Worm (Caenorhabditis elegans) whole organism, L4 larva: ENCODE measurements around the gene taf-13.

Experiments
- F26F4.8 ChIP-seq: fragments of 200-800 bp; sonication (Bioruptor generic); conservative IDR thresholded peaks from 2 replicates; pipeline ENCODE4 v1.3.6; 2022; ENCODE audit warnings: missing genetic modification characterization, missing compliant biosample characterization
- F37D6.2 ChIP-seq: sonication (generic microtip); optimal IDR thresholded peaks from 2 replicates; lab custom pipeline; 2016; ENCODE audit warnings: mild to moderate bottlenecking, missing genetic modification characterization, missing compliant biosample characterization
- T20F7.1 ChIP-seq: fragments of 200-800 bp; sonication (Bioruptor generic); optimal IDR thresholded peaks from 2 replicates; lab custom pipeline; 2018; ENCODE audit warnings: mild to moderate bottlenecking, missing genetic modification characterization, missing compliant biosample characterization
- Y105C5A.15 ChIP-seq: fragments of 200-800 bp; sonication (Bioruptor generic); IDR thresholded peaks from 2 replicates; pipeline ENCODE4 v1.3.6; 2022; ENCODE audit warnings: missing genetic modification characterization, missing compliant biosample characterization
- Y5F2A.4 ChIP-seq: fragments of 200-800 bp; sonication (Bioruptor generic); optimal IDR thresholded peaks from 2 replicates; lab custom pipeline; 2018; ENCODE audit warnings: mild to moderate bottlenecking, missing genetic modification characterization, missing compliant biosample characterization
- ZK337.2 ChIP-seq: fragments of 200-800 bp; sonication (Bioruptor generic); IDR thresholded peaks from 2 replicates; pipeline ENCODE4 v1.3.6; 2022; ENCODE audit warnings: missing genetic modification reagents, missing genetic modification characterization, missing compliant biosample characterization
- aha-1 ChIP-seq: fragments of 150-350 bp; peaks from one replicate; lab custom pipeline; 2014; ENCODE audit warnings: missing biosample characterization, missing genetic modification characterization
- ama-1 ChIP-seq: fragments of 150-350 bp; optimal IDR thresholded peaks from 2 replicates; lab custom pipeline; 2014; ENCODE audit warnings: inconsistent platforms, mixed read lengths
- ceh-20 ChIP-seq: fragments of 200-800 bp; sonication (Bioruptor generic); IDR thresholded peaks from 2 replicates; pipeline ENCODE4 v1.3.6; 2022; ENCODE audit warnings: missing genetic modification reagents, missing genetic modification characterization, missing compliant biosample characterization
- ceh-28 ChIP-seq: fragments of 150-350 bp; optimal IDR thresholded peaks from 2 replicates; lab custom pipeline; 2014; ENCODE audit warnings: missing biosample characterization, missing genetic modification reagents, missing genetic modification characterization
- ces-1 ChIP-seq: fragments of 150-350 bp; sonication (generic microtip); optimal IDR thresholded peaks from 4 replicates; lab custom pipeline; 2014; ENCODE audit warnings: missing biosample characterization, missing genetic modification reagents, missing genetic modification characterization
- daf-19 ChIP-seq: fragments of 200-800 bp; sonication (Bioruptor generic); conservative IDR thresholded peaks from 2 replicates; pipeline ENCODE4 v1.3.6; 2022; ENCODE audit warnings: missing genetic modification characterization, missing compliant biosample characterization
- dmd-6 ChIP-seq: fragments of 200-800 bp; sonication (Bioruptor generic); IDR thresholded peaks from 2 replicates; pipeline ENCODE4 v1.3.6; 2022; ENCODE audit warnings: missing genetic modification reagents, missing genetic modification characterization, missing compliant biosample characterization
- dmd-8 ChIP-seq: fragments of 200-800 bp; sonication (Bioruptor generic); IDR thresholded peaks from 2 replicates; pipeline ENCODE4 v1.3.6; 2022; ENCODE audit warnings: missing genetic modification characterization, missing compliant biosample characterization
- dpl-1 ChIP-seq: fragments of 150-350 bp; optimal IDR thresholded peaks from 2 replicates; lab custom pipeline; 2014; ENCODE audit warnings: missing biosample characterization, missing genetic modification reagents, missing genetic modification characterization
- dve-1 ChIP-seq: sonication (generic microtip); optimal IDR thresholded peaks from 2 replicates; lab custom pipeline; 2017; ENCODE audit warnings: antibody characterized with exemption, mild to moderate bottlenecking, missing genetic modification characterization, missing compliant biosample characterization; ENCODE audit not compliant: insufficient read depth
- egl-43 ChIP-seq: fragments of 200-800 bp; sonication (Bioruptor generic); IDR thresholded peaks from 2 replicates; pipeline ENCODE4 v1.3.6; 2022; ENCODE audit warnings: missing genetic modification reagents, missing genetic modification characterization, missing compliant biosample characterization
- gei-8 ChIP-seq: fragments of 200-800 bp; sonication (Bioruptor generic); optimal IDR thresholded peaks from 2 replicates; lab custom pipeline; 2018; ENCODE audit warnings: mild to moderate bottlenecking, missing genetic modification characterization, missing compliant biosample characterization
- lin-1 ChIP-seq: fragments of 200-800 bp; sonication (Bioruptor generic); IDR thresholded peaks from 2 replicates; pipeline ENCODE4 v1.3.6; 2022; ENCODE audit warnings: missing genetic modification reagents, missing genetic modification characterization, missing compliant biosample characterization
- lin-15B ChIP-seq: fragments of 150-350 bp; sonication (generic microtip); optimal IDR thresholded peaks from 3 replicates; lab custom pipeline; 2014; ENCODE audit warnings: missing biosample characterization, missing genetic modification characterization
- lin-38 ChIP-seq: fragments of 200-800 bp; sonication (Bioruptor generic); IDR thresholded peaks from 2 replicates; pipeline ENCODE4 v1.3.6; 2022; ENCODE audit warnings: missing genetic modification reagents, missing genetic modification characterization, missing compliant biosample characterization
- lin-39 ChIP-seq: fragments of 150-350 bp; optimal IDR thresholded peaks from 2 replicates; lab custom pipeline; 2014; ENCODE audit warnings: missing biosample characterization, missing genetic modification reagents, missing genetic modification characterization
- madf-9 ChIP-seq: fragments of 200-800 bp; sonication (Bioruptor generic); conservative IDR thresholded peaks from 2 replicates; pipeline ENCODE4 v1.3.6; 2022; ENCODE audit warnings: missing genetic modification reagents, missing genetic modification characterization, missing compliant biosample characterization
- mdl-1 ChIP-seq, 2 experiments: fragments of 150-350 bp in 1 of 2; sonication (generic microtip) in 1 of 2; optimal IDR thresholded peaks; 2 replicates each; lab custom pipeline; 2014 to 2017; ENCODE audit warnings: missing biosample characterization in 2 of 2, missing genetic modification characterization in 2 of 2
- nhr-10 ChIP-seq: fragments of 150-350 bp; optimal IDR thresholded peaks from 2 replicates; lab custom pipeline; 2014; ENCODE audit warnings: missing biosample characterization, missing genetic modification characterization
- nhr-102 ChIP-seq: sonication (generic microtip); optimal IDR thresholded peaks from 2 replicates; lab custom pipeline; 2016; ENCODE audit warnings: mild to moderate bottlenecking, missing genetic modification characterization, moderate library complexity, missing compliant biosample characterization
- nhr-111 ChIP-seq: fragments of 200-800 bp; sonication (Bioruptor generic); optimal IDR thresholded peaks from 2 replicates; lab custom pipeline; 2018; ENCODE audit warnings: mild to moderate bottlenecking, missing genetic modification characterization, missing compliant biosample characterization
- nhr-237 ChIP-seq: sonication (generic microtip); optimal IDR thresholded peaks from 2 replicates; lab custom pipeline; 2017; ENCODE audit warnings: missing biosample characterization, missing genetic modification characterization
- nhr-42 ChIP-seq: fragments of 200-800 bp; sonication (Bioruptor generic); IDR thresholded peaks from 2 replicates; pipeline ENCODE4 v1.3.6; 2022; ENCODE audit warnings: missing genetic modification characterization, missing compliant biosample characterization
- nhr-48 ChIP-seq: sonication (generic microtip); optimal IDR thresholded peaks from 2 replicates; lab custom pipeline; 2016; ENCODE audit warnings: mild to moderate bottlenecking, missing genetic modification characterization, missing compliant biosample characterization
- nhr-76 ChIP-seq: fragments of 150-350 bp; optimal IDR thresholded peaks from 2 replicates; lab custom pipeline; 2014; ENCODE audit warnings: missing biosample characterization, missing genetic modification characterization
- php-3 ChIP-seq: fragments of 200-800 bp; sonication (Bioruptor generic); IDR thresholded peaks from 2 replicates; pipeline ENCODE4 v1.3.6; 2022; ENCODE audit warnings: missing genetic modification reagents, missing genetic modification characterization, missing compliant biosample characterization
- rbr-2 ChIP-seq: sonication (generic microtip); optimal IDR thresholded peaks from 2 replicates; lab custom pipeline; 2016; ENCODE audit warnings: missing genotype, missing genetic modification characterization, missing compliant biosample characterization
- sdz-12 ChIP-seq: fragments of 200-800 bp; sonication (Bioruptor generic); optimal IDR thresholded peaks from 2 replicates; lab custom pipeline; 2018; ENCODE audit warnings: mild to moderate bottlenecking, missing genetic modification characterization, missing compliant biosample characterization
- set-16 ChIP-seq: fragments of 200-800 bp; sonication (Bioruptor generic); IDR thresholded peaks from 2 replicates; pipeline ENCODE4 v1.3.6; 2022; ENCODE audit warnings: missing genetic modification reagents, missing genetic modification characterization, missing compliant biosample characterization
- snpc-4 ChIP-seq: fragments of 150-350 bp; optimal IDR thresholded peaks from 2 replicates; lab custom pipeline; 2014; ENCODE audit warnings: missing biosample characterization, missing genetic modification characterization
- tag-97 ChIP-seq: fragments of 200-800 bp; sonication (Bioruptor generic); IDR thresholded peaks from 2 replicates; pipeline ENCODE4 v1.3.6; 2022; ENCODE audit warnings: missing genetic modification characterization, missing compliant biosample characterization
- tra-1 ChIP-seq: fragments of 200-800 bp; sonication (Bioruptor generic); IDR thresholded peaks from 2 replicates; pipeline ENCODE4 v1.3.6; 2022; ENCODE audit warnings: missing genetic modification reagents, missing genetic modification characterization, missing compliant biosample characterization
- ztf-11 ChIP-seq: fragments of 150-350 bp; optimal IDR thresholded peaks from 2 replicates; lab custom pipeline; 2014; ENCODE audit warnings: missing biosample characterization, missing genetic modification characterization

The taf-13 gene

DNA sequence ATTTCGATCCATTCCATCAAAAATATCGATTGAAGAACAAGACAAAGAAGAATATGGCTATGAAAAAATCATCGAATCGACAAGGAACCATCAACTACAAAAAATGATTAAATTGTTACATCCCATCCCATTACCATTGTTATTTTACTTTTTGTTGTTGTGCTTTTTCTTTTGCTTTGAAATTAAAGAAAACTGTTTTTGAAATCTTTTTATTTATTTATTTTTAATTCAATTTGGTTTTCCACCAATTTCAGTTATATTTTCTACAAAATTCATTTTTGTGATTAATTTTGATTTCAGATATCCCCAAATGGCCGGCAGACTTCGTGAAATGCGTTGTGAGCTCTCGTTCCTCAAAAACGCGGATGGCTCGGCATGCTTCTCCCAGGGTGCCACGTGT lies 13.0 kb downstream of the taf-13 start, which contains the start of gene crn-5:
TSS of gene crn-5 (plus strand) at position 301 of the 400 bp plus-strand sequence.
- TF ChIP-seq dpl-1 (GFP tag; lab: Kevin White, UChicago) (no peak), ces-1 (no peak), daf-19 (no peak), sdz-12 (GFP tag; lab: Kevin White, UChicago) (no peak), tra-1 (GFP tag; lab: Robert Waterston, UW) (no peak), F26F4.8 (GFP tag; lab: Robert Waterston, UW) (no peak), php-3 (no peak), madf-9 (GFP tag; lab: Robert Waterston, UW) (no peak), nhr-42 (GFP tag; lab: Robert Waterston, UW) (no peak), set-16 (no peak), ceh-20 (no peak), ceh-28 (tag; lab: Kevin White, UChicago) (no peak), aha-1 (tag; lab: Kevin White, UChicago) (no peak), tag-97 (GFP tag; lab: Robert Waterston, UW) (no peak), Y105C5A.15 (GFP tag; lab: Robert Waterston, UW) (no peak), nhr-10 (no peak), snpc-4 (tag; lab: Kevin White, UChicago) (no peak), F37D6.2 (tag; lab: Kevin White, UChicago) (no peak), Y5F2A.4 (GFP tag; lab: Kevin White, UChicago) (no peak), nhr-76 (tag; lab: Kevin White, UChicago) (no peak)
- TF ChIP-seq, all 104 proteins: peak for 0

DNA sequence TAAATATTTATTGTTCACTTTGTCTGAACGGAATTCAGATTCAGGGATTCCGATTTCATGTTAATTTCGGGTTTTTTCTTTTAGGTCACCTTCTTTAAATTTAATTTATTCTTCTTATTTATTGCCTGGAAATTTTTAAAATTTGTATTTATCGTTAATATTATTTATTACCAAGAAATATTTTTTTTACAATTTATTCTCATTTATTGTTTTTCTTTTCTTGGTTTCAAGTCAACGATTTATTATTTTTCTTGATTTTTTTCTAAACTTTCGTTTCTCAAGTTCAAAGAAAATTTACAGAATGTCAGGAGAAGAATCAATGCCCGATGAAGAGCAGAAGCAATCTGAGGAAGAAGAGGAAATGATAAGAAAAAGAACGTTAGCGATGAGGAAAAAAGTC lies 17.7 kb downstream of the taf-13 start, which contains the start of gene crn-3:
TSS of gene crn-3 (plus strand) at position 301 of the 400 bp plus-strand sequence.
- TF ChIP-seq T20F7.1 (no peak), mdl-1 (tag; optimal IDR thresholded peaks at IDR 0.05; lab: Kevin White, UChicago) (no peak)

DNA sequence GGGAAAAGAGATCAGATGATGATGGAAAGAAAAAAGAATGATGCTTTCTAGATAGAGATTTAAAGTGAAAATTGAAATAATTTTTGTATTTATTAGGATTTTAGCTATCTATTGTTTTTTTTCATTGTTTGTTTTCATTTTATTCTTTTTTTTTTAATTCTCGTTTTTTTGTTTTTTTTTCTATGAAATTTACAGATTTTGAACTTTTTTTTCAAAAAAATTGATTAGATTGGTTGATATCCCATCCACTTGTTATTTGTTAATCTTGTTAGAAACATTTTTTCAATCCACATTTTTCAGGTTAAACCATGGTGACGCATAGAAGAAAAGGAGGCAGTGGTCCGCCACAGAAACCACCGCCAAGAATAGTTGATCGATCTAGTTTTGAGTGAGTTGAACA lies 21.4 kb downstream of the taf-13 start, which contains the start of gene algn-9:
TSS of gene algn-9 (plus strand) at position 301 of the 400 bp plus-strand sequence.
- no peak for TF ChIP-seq rbr-2 (tag; lab: Kevin White, UChicago)

ce11 chrII:10582318-10582717 lies 23.1 kb downstream of the taf-13 start, which contains the start of gene mrps-22:
Gene mrps-22, plus strand, starts transcription at chrII:10582618.
- TF ChIP-seq dmd-8, result no peak
- no peak for TF ChIP-seq lin-1 (GFP tag; lab: Robert Waterston, UW)
- no peak for TF ChIP-seq nhr-111
- no peak for TF ChIP-seq ZK337.2 (GFP tag; lab: Robert Waterston, UW)
- no peak for TF ChIP-seq nhr-102
- TF ChIP-seq lin-38, result no peak
- TF ChIP-seq gei-8, result no peak
- TF ChIP-seq ztf-11 (tag; lab: Kevin White, UChicago), result no peak
- TF ChIP-seq dve-1, result no peak
- no peak for TF ChIP-seq lin-15B (tag; lab: Kevin White, UChicago)
- TF ChIP-seq snpc-4 (tag; lab: Kevin White, UChicago), result no peak
- no peak for TF ChIP-seq nhr-237 (tag; lab: Kevin White, UChicago)
- TF ChIP-seq nhr-48, result no peak
- TF ChIP-seq lin-39 (tag; lab: Kevin White, UChicago), result no peak
- no peak for TF ChIP-seq ama-1 (lab: Kevin White, UChicago)

DNA sequence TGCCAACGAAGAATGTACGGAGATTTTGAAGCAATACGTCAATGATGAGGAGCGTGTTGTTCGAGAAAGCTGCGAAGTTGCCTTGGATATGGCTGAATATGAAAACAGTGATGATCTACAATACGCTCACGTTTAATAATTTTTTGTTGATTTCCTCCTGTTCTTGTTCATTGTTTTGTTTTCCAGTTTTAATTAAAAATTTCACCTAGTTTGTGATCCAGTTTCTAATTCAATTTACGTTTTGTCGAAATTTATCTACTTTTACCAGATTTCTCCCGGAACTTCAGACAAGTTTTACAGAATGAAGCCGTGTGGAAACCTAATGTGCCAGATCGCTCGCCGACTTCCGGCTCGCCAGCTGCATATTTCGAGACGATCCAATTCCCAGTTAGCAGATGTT lies 24.6 kb downstream of the taf-13 start, which contains the start of gene dap-3:
TSS of gene dap-3 (plus strand) at position 301 of the 400 bp plus-strand sequence.
- no peak for TF ChIP-seq dmd-6
- TF ChIP-seq egl-43, result 0 out of 2 replicates have a peak, but pooled peaks have one; percentile 4
- TF ChIP-seq, all 104 proteins: peak for 1
